Worm (Caenorhabditis elegans) whole organism, early embryonic: Measurements from ENCODE around the gene rpt-3.
A peak's percentile ranks its signal among the peaks of the same experiment; 100 is the strongest.

ENCODE experiments used
- B0310.2 ChIP-seq: sonication (generic microtip); optimal IDR thresholded peaks from 2 replicates; lab custom pipeline; 2016; ENCODE audit warnings: mild to moderate bottlenecking, missing genetic modification characterization, missing compliant biosample characterization
- F13C5.2 ChIP-seq: sonication (generic microtip); optimal IDR thresholded peaks from 2 replicates; lab custom pipeline; 2017; ENCODE audit warnings: mild to moderate bottlenecking, missing genetic modification characterization, inconsistent platforms, missing compliant biosample characterization
- aly-1 ChIP-seq: sonication (generic microtip); optimal IDR thresholded peaks from 2 replicates; lab custom pipeline; 2016; ENCODE audit warnings: missing genetic modification characterization, missing compliant biosample characterization
- ama-1 ChIP-seq: fragments of 150-350 bp; optimal IDR thresholded peaks from 2 replicates; lab custom pipeline; 2014
- ceh-13 ChIP-seq: fragments of 200-800 bp; sonication (Bioruptor generic); optimal IDR thresholded peaks from 2 replicates; lab custom pipeline; 2018; ENCODE audit warnings: mild to moderate bottlenecking, missing genetic modification characterization, missing compliant biosample characterization
- ceh-36 ChIP-seq: sonication (generic microtip); optimal IDR thresholded peaks from 2 replicates; lab custom pipeline; 2016; ENCODE audit warnings: missing genetic modification characterization, inconsistent platforms, missing compliant biosample characterization
- ets-7 ChIP-seq: sonication (generic microtip); optimal IDR thresholded peaks from 2 replicates; lab custom pipeline; 2016; ENCODE audit warnings: missing genotype, missing genetic modification characterization, missing compliant biosample characterization
- flt-1 ChIP-seq: fragments of 200-800 bp; sonication (Bioruptor generic); IDR thresholded peaks from 2 replicates; pipeline ENCODE4 v1.3.6; 2022; ENCODE audit warnings: missing genetic modification characterization, missing compliant biosample characterization
- hmbx-1 ChIP-seq: sonication (generic microtip); optimal IDR thresholded peaks from 2 replicates; lab custom pipeline; 2016; ENCODE audit warnings: mild to moderate bottlenecking, missing genetic modification characterization, missing compliant biosample characterization
- hmg-4 ChIP-seq: fragments of 200-800 bp; sonication (Bioruptor generic); optimal IDR thresholded peaks from 2 replicates; lab custom pipeline; 2018; ENCODE audit warnings: mild to moderate bottlenecking, missing genetic modification characterization, missing compliant biosample characterization
- hnd-1 ChIP-seq: sonication (generic microtip); optimal IDR thresholded peaks from 2 replicates; lab custom pipeline; 2016; ENCODE audit warnings: missing genetic modification characterization, missing compliant biosample characterization
- pes-1 ChIP-seq: fragments of 200-800 bp; sonication (Bioruptor generic); IDR thresholded peaks from 2 replicates; pipeline ENCODE4 v1.3.6; 2022; ENCODE audit warnings: missing genetic modification reagents, missing genetic modification characterization, missing compliant biosample characterization
- scrt-1 ChIP-seq: fragments of 200-800 bp; sonication (Bioruptor generic); IDR thresholded peaks from 2 replicates; pipeline ENCODE4 v1.3.6; 2022; ENCODE audit warnings: missing genetic modification characterization, missing compliant biosample characterization
- sea-1 ChIP-seq: fragments of 200-800 bp; sonication (Bioruptor generic); conservative IDR thresholded peaks from 2 replicates; pipeline ENCODE4 v1.3.6; 2022; ENCODE audit warnings: missing genetic modification characterization, missing compliant biosample characterization
- tbx-11 ChIP-seq: fragments of 200-800 bp; sonication (Bioruptor generic); IDR thresholded peaks from 2 replicates; pipeline ENCODE4 v1.3.6; 2022; ENCODE audit warnings: missing genetic modification characterization, missing compliant biosample characterization
- tbx-37 ChIP-seq: fragments of 200-800 bp; sonication (Bioruptor generic); conservative IDR thresholded peaks from 2 replicates; pipeline ENCODE4 v1.3.6; 2022; ENCODE audit warnings: missing genetic modification reagents, missing genetic modification characterization, missing compliant biosample characterization
- tra-4 ChIP-seq: sonication (generic microtip); optimal IDR thresholded peaks from 2 replicates; lab custom pipeline; 2017; ENCODE audit warnings: missing genetic modification characterization, missing compliant biosample characterization

Gene rpt-3

ce11 chrIII:6462610-6463009 lies 27.0 kb upstream of the rpt-3 start, which contains the start of gene T26A5.8:
Gene T26A5.8, minus strand, starts transcription at chrIII:6462856.
- TF ChIP-seq scrt-1 (GFP tag; lab: Robert Waterston, UW) (no peak), tbx-37 (no peak), tra-4 (no peak), hnd-1 (no peak), aly-1 (tag; lab: Kevin White, UChicago) (no peak), ama-1 (lab: Kevin White, UChicago) (no peak), ceh-36 (tag; lab: Kevin White, UChicago) (no peak), pes-1 (GFP tag; lab: Robert Waterston, UW) (no peak), B0310.2 (tag; lab: Kevin White, UChicago) (no peak)

ce11 chrIII:6463679-6464078 lies 25.9 kb upstream of the rpt-3 start, which contains the start of gene dlc-1:
Gene dlc-1, minus strand, starts transcription at chrIII:6463779.
- TF ChIP-seq ceh-36 (tag; lab: Kevin White, UChicago) (no peak), F13C5.2 (tag; lab: Kevin White, UChicago) (no peak), ama-1 (lab: Kevin White, UChicago) (no peak), ceh-13 (no peak), tbx-11 (GFP tag; lab: Robert Waterston, UW) (no peak), hmg-4 (GFP tag; lab: Kevin White, UChicago) (no peak), pes-1 (GFP tag; lab: Robert Waterston, UW) (no peak), scrt-1 (GFP tag; lab: Robert Waterston, UW) (no peak), tra-4 (no peak), hmbx-1 (tag; lab: Kevin White, UChicago) (no peak), flt-1 (GFP tag; lab: Robert Waterston, UW) (no peak), ets-7 (tag; lab: Kevin White, UChicago) (no peak)

- TF ChIP-seq F13C5.2 (tag; lab: Kevin White, UChicago) (peak; percentile 29), ets-7 (tag; lab: Kevin White, UChicago) (no peak), ceh-36 (tag; lab: Kevin White, UChicago) (no peak), tbx-37 (no peak), B0310.2 (tag; lab: Kevin White, UChicago) (no peak), pes-1 (GFP tag; lab: Robert Waterston, UW) (no peak; the same call in 1 of the 2 replicates), hmg-4 (GFP tag; lab: Kevin White, UChicago) (peak; percentile 39), flt-1 (GFP tag; lab: Robert Waterston, UW) (0 out of 2 replicates have a peak, but pooled peaks have one; percentile 22), hmbx-1 (tag; lab: Kevin White, UChicago) (no peak), sea-1 (GFP tag; lab: Robert Waterston, UW) (0 out of 2 replicates have a peak, but pooled peaks have one; percentile 19), aly-1 (tag; lab: Kevin White, UChicago) (peak; percentile 66)
Observed at ce11 chrIII:6464113-6464571, 25.5 kb upstream of the rpt-3 start.

ce11 chrIII:6464913-6465312 lies 24.7 kb upstream of the rpt-3 start, which contains the start of gene nduf-2.2:
Gene nduf-2.2, plus strand, starts transcription at chrIII:6465222.
- TF ChIP-seq hmbx-1 (tag; lab: Kevin White, UChicago) (no peak), B0310.2 (tag; lab: Kevin White, UChicago) (no peak), tbx-37 (no peak), ceh-36 (tag; lab: Kevin White, UChicago) (no peak), tra-4 (no peak), hnd-1 (no peak), ceh-13 (no peak), sea-1 (GFP tag; lab: Robert Waterston, UW) (no peak), pes-1 (GFP tag; lab: Robert Waterston, UW) (no peak), ama-1 (lab: Kevin White, UChicago) (no peak), hmg-4 (GFP tag; lab: Kevin White, UChicago) (no peak), ets-7 (tag; lab: Kevin White, UChicago) (no peak)

- no peak for TF ChIP-seq ets-7 (tag; lab: Kevin White, UChicago)
- TF ChIP-seq aly-1 (tag; lab: Kevin White, UChicago) = no peak
- TF ChIP-seq ceh-13 = no peak
- no peak for TF ChIP-seq ama-1 (lab: Kevin White, UChicago)
Observed at ce11 chrIII:6467005-6467404, 22.6 kb upstream of the rpt-3 start, which contains the start of gene T26A5.2. Gene T26A5.2, plus strand, starts transcription at chrIII:6467305.

- no peak for TF ChIP-seq aly-1 (tag; lab: Kevin White, UChicago)
- TF ChIP-seq ama-1 (lab: Kevin White, UChicago) = no peak
- no peak for TF ChIP-seq F13C5.2 (tag; lab: Kevin White, UChicago)
- no peak for TF ChIP-seq flt-1 (GFP tag; lab: Robert Waterston, UW)
- no peak for TF ChIP-seq hnd-1
- TF ChIP-seq ceh-36 (tag; lab: Kevin White, UChicago) = no peak
- TF ChIP-seq sea-1 (GFP tag; lab: Robert Waterston, UW) = no peak
- TF ChIP-seq scrt-1 (GFP tag; lab: Robert Waterston, UW) = no peak
- TF ChIP-seq tbx-37 = no peak
- TF ChIP-seq hmbx-1 (tag; lab: Kevin White, UChicago) = no peak
- TF ChIP-seq ets-7 (tag; lab: Kevin White, UChicago) = no peak
- TF ChIP-seq ceh-13 = no peak
- TF ChIP-seq hmg-4 (GFP tag; lab: Kevin White, UChicago) = no peak
- no peak for TF ChIP-seq tra-4
- TF ChIP-seq tbx-11 (GFP tag; lab: Robert Waterston, UW) = no peak
- no peak for TF ChIP-seq B0310.2 (tag; lab: Kevin White, UChicago)
- TF ChIP-seq pes-1 (GFP tag; lab: Robert Waterston, UW) = no peak
Observed at ce11 chrIII:6471451-6471850, 18.1 kb upstream of the rpt-3 start, which contains the start of gene wht-6. Gene wht-6, plus strand, starts transcription at chrIII:6471751.

ce11 chrIII:6476380-6476779 lies 13.2 kb upstream of the rpt-3 start:
- TF ChIP-seq flt-1 (GFP tag; lab: Robert Waterston, UW) = no peak
- peak; percentile 46 for TF ChIP-seq ceh-36 (tag; lab: Kevin White, UChicago)
